Worm (Caenorhabditis elegans) whole organism, L4/young adult: ENCODE measurements around the gene K02E7.11.
"Not testable (repeated sequence)": the region's sequence is repeated elsewhere in the genome, so short reads cannot be mapped to it uniquely, and the experiment has no call there.

Experiments used
- W03F9.2 ChIP-seq: fragments of 150-350 bp; optimal IDR thresholded peaks from 2 replicates; lab custom pipeline; 2014; ENCODE audit warnings: missing biosample characterization, missing genetic modification characterization
- dao-5 ChIP-seq: sonication (generic microtip); optimal IDR thresholded peaks from 2 replicates; lab custom pipeline; 2016; ENCODE audit warnings: missing genotype, missing genetic modification characterization, moderate library complexity, missing compliant biosample characterization
- him-1 ChIP-seq: sonication (generic microtip); optimal IDR thresholded peaks from 2 replicates; lab custom pipeline; 2016; ENCODE audit warnings: missing genotype, missing genetic modification reagents, missing genetic modification characterization, missing compliant biosample characterization

The K02E7.11 gene

DNA sequence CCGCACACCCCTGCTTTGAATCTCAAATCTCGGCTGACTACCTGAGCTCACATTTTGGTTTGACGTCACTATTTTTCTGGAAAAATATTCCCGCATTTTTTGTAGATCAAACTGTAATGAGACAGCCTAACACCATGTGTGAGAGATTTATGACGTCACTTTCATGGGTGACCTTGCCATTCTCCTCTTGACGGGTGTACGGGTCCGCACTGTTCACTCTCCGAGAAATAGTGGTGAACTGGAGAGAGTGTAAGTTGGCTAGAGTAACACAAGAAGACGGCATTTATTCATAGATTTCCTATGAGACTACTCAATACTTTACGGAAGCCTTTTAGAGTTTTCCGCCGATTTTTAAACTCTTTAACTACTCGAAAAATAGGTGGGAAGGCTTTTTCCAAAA lies 20.6 kb downstream of the K02E7.11 start, which contains the start of gene K02E7.7:
Gene K02E7.7 (plus strand): TSS at position 301 of the 400 bp plus-strand sequence.
- not testable (repeated sequence) for TF ChIP-seq him-1; W03F9.2 (tag; lab: Kevin White, UChicago); dao-5 (tag; lab: Kevin White, UChicago)

DNA sequence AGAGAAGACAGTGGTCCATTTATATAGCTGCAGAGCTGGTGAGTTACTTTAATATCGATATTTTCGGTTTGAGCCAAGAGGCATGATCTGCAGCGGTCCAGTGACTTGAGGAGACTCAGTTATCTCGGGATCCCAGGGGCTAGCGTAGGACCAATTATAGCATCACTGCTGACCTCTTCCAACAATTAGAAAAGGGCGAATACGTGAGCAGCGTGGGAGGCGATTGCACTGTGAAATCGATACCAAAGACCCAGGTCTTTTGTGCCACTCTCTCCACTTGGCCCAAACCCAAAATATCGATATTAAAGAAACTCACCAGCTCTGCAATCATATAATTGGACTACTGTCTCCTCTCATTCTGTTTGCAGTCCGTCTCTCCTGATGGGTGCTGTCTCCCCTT lies 25.5 kb downstream of the K02E7.11 start, which contains the start of gene fbxb-40:
Gene fbxb-40 (minus strand): TSS at position 101 of the 400 bp plus-strand sequence.
- TF ChIP-seq him-1 (no peak), W03F9.2 (tag; lab: Kevin White, UChicago) (no peak)

DNA sequence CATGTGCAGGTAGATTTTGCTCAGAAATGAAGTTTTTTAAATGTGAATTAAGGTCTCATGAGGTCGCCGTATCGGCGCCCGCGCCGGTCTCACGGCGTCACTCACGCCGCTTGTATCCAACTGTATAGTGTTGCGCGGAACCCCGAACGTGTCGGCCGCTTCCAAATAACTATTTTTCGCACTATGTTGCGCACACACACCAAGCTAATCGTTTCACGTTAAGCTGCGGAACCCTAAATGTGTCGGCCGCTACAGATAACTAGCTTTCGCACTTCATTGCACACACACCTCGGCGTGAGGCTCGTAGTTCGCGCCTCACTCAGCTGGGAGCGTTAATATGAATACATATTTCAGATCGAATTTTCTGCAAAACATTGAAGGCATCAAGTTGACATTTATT lies 28.4 kb downstream of the K02E7.11 start:
- TF ChIP-seq him-1 (no peak), W03F9.2 (tag; lab: Kevin White, UChicago) (no peak), dao-5 (tag; lab: Kevin White, UChicago) (no peak)

DNA sequence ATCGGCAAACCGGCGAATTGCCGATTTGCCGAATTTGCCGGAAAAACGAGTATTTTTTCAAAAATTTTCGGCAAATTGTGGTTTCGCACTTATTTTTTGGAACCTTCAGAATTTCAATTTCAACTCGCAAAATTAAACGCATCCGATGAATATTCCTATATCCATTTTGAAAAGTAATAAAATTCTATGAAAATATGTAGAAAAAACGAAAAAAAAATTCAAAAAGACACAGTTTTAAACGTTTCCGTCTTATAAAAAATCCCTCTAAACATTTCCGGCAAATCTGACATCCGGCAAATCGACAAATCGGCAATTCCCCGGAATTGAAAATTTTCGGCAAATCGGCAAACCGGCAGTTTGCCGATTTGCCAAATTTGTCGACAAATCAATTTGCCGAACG lies 29.6 kb downstream of the K02E7.11 start, which contains the start of gene str-148:
Gene str-148 (plus strand): TSS at position 301 of the 400 bp plus-strand sequence.
- TF ChIP-seq dao-5 (tag; lab: Kevin White, UChicago) (no peak), W03F9.2 (tag; lab: Kevin White, UChicago) (no peak), him-1 (no peak)

DNA sequence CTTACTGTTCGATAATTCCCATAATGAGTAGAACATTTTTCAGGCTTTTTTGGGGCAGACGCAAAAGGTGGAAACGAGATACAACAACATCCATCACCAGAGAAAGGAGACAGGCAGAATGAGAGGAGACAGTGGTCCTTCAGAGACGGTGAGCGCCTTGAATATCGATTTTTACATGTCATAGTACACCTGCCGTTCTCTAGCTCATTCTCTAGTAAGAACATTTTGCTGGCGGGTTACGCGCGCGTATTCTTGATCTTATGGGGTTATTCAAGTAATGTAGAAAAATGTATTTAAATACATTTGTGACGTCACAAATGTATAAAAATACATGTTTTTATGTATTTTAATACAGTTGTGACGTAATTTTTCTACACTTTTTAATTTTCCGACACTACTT lies 31.4 kb downstream of the K02E7.11 start, which contains the start of gene fbxb-45:
Gene fbxb-45 (minus strand): TSS at position 101 of the 400 bp plus-strand sequence.
- not testable (repeated sequence) for TF ChIP-seq him-1; W03F9.2 (tag; lab: Kevin White, UChicago); dao-5 (tag; lab: Kevin White, UChicago)

DNA sequence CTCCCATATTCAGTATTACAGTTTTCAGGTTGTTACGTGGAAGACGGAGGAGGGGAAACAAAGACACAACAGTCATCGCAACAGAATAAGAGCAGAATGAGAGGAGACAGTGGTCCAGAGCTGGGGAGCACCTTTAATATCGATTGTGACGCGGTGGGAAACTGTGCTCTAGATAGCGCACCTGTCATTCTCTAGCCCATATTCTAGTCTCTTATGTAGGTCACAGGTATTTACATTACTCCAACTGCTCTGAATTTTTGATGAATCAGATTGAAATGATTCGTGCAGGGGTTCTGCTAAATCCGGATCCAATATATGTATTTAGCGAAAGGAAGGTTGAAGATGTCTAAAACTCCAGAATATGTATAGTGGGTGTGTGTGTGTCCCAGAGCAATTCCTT lies 33.1 kb downstream of the K02E7.11 start, which contains the start of gene fbxb-41:
Gene fbxb-41 (minus strand): TSS at position 101 of the 400 bp plus-strand sequence.
- TF ChIP-seq W03F9.2 (tag; lab: Kevin White, UChicago) (no peak), him-1 (no peak), dao-5 (tag; lab: Kevin White, UChicago) (no peak)

DNA sequence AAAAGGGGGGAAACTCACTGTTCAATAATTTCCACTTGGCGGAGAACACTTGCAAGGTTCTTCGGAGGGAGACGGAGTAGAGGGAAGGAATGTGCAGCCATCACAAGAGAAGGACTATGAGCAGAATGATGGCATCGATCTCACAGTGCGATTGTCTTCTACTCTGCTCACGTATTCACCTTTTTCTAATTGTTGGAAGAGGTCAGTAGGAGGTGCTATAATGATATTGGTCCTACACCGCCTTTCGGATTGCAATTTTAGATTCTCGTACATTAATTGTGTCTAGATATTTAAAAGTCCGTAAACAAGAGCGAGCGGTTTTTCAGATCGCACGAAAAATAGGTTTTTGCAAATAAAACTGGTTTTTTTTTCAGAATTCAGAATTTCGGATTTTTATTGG lies 34.9 kb downstream of the K02E7.11 start, which contains the start of gene fbxb-39:
Gene fbxb-39 (minus strand): TSS at position 101 of the 400 bp plus-strand sequence.
- TF ChIP-seq dao-5 (tag; lab: Kevin White, UChicago) (no peak), W03F9.2 (tag; lab: Kevin White, UChicago) (no peak), him-1 (no peak)

DNA sequence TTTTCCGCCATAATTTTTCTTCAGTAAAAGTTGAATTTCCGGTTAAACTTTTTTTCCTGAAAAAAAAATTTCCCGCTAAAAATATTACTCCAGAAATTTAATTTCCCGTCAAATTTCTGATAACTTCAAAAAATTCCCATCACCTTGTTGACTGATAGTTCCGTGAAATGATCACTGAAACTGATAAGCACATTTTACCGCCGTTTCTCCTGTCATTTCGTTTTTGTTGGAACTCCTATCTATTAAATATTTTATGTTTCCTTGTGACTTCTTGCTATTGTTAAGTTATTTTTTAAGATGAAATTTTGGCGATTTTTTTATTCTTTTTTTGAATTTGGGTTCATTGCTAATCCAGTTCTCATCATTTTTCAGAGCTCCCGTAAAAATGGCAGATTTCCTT lies 46.7 kb downstream of the K02E7.11 start, which contains the start of gene math-34:
Gene math-34 (plus strand): TSS at position 371 of the 400 bp plus-strand sequence.
- no peak for TF ChIP-seq dao-5 (tag; lab: Kevin White, UChicago)
- no peak for TF ChIP-seq W03F9.2 (tag; lab: Kevin White, UChicago)
- no peak for TF ChIP-seq him-1

DNA sequence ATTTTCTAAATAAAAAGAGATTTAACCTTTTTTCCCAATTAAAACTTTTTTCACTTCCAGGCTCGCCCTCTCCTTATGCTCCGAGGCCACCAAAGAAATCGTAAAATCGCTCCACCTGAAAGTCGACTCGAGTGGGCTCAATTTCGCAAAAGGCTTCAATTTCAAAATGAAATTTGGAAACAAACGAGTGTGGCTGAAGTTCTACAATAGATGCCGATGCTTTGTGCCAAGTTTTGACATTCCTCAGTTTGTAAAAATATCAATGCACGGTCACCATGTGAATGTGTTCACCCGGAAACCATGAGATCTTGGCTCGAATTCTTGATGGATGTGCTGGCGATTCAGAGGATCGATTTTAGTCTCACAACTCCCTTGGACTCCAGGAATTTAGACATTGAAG lies 48.7 kb downstream of the K02E7.11 start, which contains the start of gene M01D1.12:
Gene M01D1.12 (plus strand): TSS at position 301 of the 400 bp plus-strand sequence.
- no peak for TF ChIP-seq him-1
- TF ChIP-seq dao-5 (tag; lab: Kevin White, UChicago) = no peak
- no peak for TF ChIP-seq W03F9.2 (tag; lab: Kevin White, UChicago)
